Fruit fly (Drosophila melanogaster): Measurements from ENCODE around the gene Ccdc39.

Ccdc39 gene

dm6 chr3R:4768711-4769239, 15.7 kb downstream of the Ccdc39 start (continued):
- TF ChIP-seq ems (GFP tag; optimal IDR thresholded peaks at IDR 0.05) (no peak), CG8089 (GFP tag; optimal IDR thresholded peaks at IDR 0.05) (no peak), Six4 (GFP tag; optimal IDR thresholded peaks at IDR 0.05) (no peak), CG9727 (GFP tag; optimal IDR thresholded peaks at IDR 0.05) (no peak), dati (GFP tag; IDR thresholded peaks at IDR 0.05) (no peak), ERR (GFP tag; optimal IDR thresholded peaks at IDR 0.05) (no peak), CG2712 (tag; optimal IDR thresholded peaks at IDR 0.05) (no peak), CG10654 (GFP tag; optimal IDR thresholded peaks at IDR 0.05) (no peak), CG4424 (GFP tag; optimal IDR thresholded peaks at IDR 0.05) (no peak), repo (GFP tag; optimal IDR thresholded peaks at IDR 0.05) (no peak), CG3995 (GFP tag; optimal IDR thresholded peaks at IDR 0.05) (no peak), CG14965 (GFP tag; optimal IDR thresholded peaks at IDR 0.05; ENCODE audit: borderline replicate concordance) (no peak), dan (GFP tag; IDR thresholded peaks at IDR 0.05) (no peak), CG7271 (tag; optimal IDR thresholded peaks at IDR 0.05) (no peak), dmrt11E (tag; optimal IDR thresholded peaks at IDR 0.05) (no peak), dysf (GFP tag; IDR thresholded peaks at IDR 0.05) (no peak), ro (GFP tag; IDR thresholded peaks at IDR 0.05) (no peak), CG30403 (GFP tag; optimal IDR thresholded peaks at IDR 0.05) (no peak), ap (GFP tag; IDR thresholded peaks at IDR 0.05) (0 out of 2 replicates have a peak, but pooled peaks have one; percentile 10), Adf1 (GFP tag; IDR thresholded peaks at IDR 0.05) (peak; percentile 17; the same call in 1 of the 2 replicates), fd102C (GFP tag; optimal IDR thresholded peaks at IDR 0.05) (no peak), CG1602 (GFP tag; optimal IDR thresholded peaks at IDR 0.05) (no peak), seq (GFP tag; IDR thresholded peaks at IDR 0.05) (no peak), Med (GFP tag) (peak; percentile 58), CG31365 (tag; optimal IDR thresholded peaks at IDR 0.05) (no peak), jing (GFP tag; optimal IDR thresholded peaks at IDR 0.05) (no peak), grn (GFP tag; optimal IDR thresholded peaks at IDR 0.05) (no peak), wdn (GFP tag; IDR thresholded peaks at IDR 0.05) (no peak), CG6254 (GFP tag; optimal IDR thresholded peaks at IDR 0.05) (peak; percentile 94), CG11560 (tag; IDR thresholded peaks at IDR 0.05) (no peak), Lhr (GFP tag; optimal IDR thresholded peaks at IDR 0.05) (no peak), CG10979 (tag; optimal IDR thresholded peaks at IDR 0.05) (no peak), CG10274 (GFP tag; optimal IDR thresholded peaks at IDR 0.05) (no peak), slbo (GFP tag; IDR thresholded peaks at IDR 0.05) (peak; percentile 27; the same call in 1 of the 2 replicates), otp (GFP tag; IDR thresholded peaks at IDR 0.05) (no peak), CG10321 (GFP tag; IDR thresholded peaks at IDR 0.05) (no peak), zen (tag; optimal IDR thresholded peaks at IDR 0.05) (no peak), ewg (GFP tag; optimal IDR thresholded peaks at IDR 0.05) (no peak), pfk (GFP tag; optimal IDR thresholded peaks at IDR 0.05) (no peak), CG8359 (GFP tag; optimal IDR thresholded peaks at IDR 0.05; ENCODE audit: borderline replicate concordance) (no peak), zen2 (GFP tag; IDR thresholded peaks at IDR 0.05; ENCODE audit: partially characterized antibody) (no peak; the same call in 2 of the 3 replicates), CG12071 (GFP tag; optimal IDR thresholded peaks at IDR 0.05) (no peak), BEAF-32 (GFP tag; optimal IDR thresholded peaks at IDR 0.05) (no peak), CG2129 (GFP tag; IDR thresholded peaks at IDR 0.05; ENCODE audit: partially characterized antibody) (no peak), Elba2 (GFP tag; optimal IDR thresholded peaks at IDR 0.05) (no peak), Myb (GFP tag; optimal IDR thresholded peaks at IDR 0.05) (no peak), croc (GFP tag; conservative IDR thresholded peaks at IDR 0.05) (no peak), tap (tag; optimal IDR thresholded peaks at IDR 0.05) (no peak), CG12155 (GFP tag; optimal IDR thresholded peaks at IDR 0.05) (no peak), sens (GFP tag) (no peak), CG42726 (GFP tag; IDR thresholded peaks at IDR 0.05; ENCODE audit: partially characterized antibody) (0 out of 2 replicates have a peak, but pooled peaks have one; percentile 27)
